Worm (Caenorhabditis elegans) whole organism, mixed stage, embryonic: ENCODE results near the gene F01G10.6.

Experiments
- M03D4.4 ChIP-seq: sonication (generic microtip); optimal IDR thresholded peaks from 2 replicates; lab custom pipeline; 2017; ENCODE audit warnings: mild to moderate bottlenecking, missing genetic modification characterization, missing compliant biosample characterization
- bed-3 ChIP-seq: fragments of 200-800 bp; sonication (Bioruptor generic); optimal IDR thresholded peaks from 3 replicates; lab custom pipeline; 2018; ENCODE audit warnings: mild to moderate bottlenecking, missing genetic modification characterization, moderate library complexity, missing compliant biosample characterization
- blmp-1 ChIP-seq: fragments of 150-350 bp; optimal IDR thresholded peaks from 2 replicates; lab custom pipeline; 2014; ENCODE audit warnings: missing biosample characterization, missing genetic modification characterization
- ceh-39 ChIP-seq: fragments of 150-350 bp; optimal IDR thresholded peaks from 2 replicates; lab custom pipeline; 2014; ENCODE audit warnings: missing biosample characterization, missing genetic modification characterization
- ceh-43 ChIP-seq: fragments of 200-800 bp; sonication (Bioruptor generic); optimal IDR thresholded peaks from 2 replicates; lab custom pipeline; 2018; ENCODE audit warnings: mild to moderate bottlenecking, missing genetic modification characterization, moderate library complexity, missing compliant biosample characterization
- ceh-83 ChIP-seq: fragments of 200-800 bp; sonication (Bioruptor generic); optimal IDR thresholded peaks from 2 replicates; lab custom pipeline; 2018; ENCODE audit warnings: mild to moderate bottlenecking, missing genetic modification characterization, missing compliant biosample characterization
- ces-1 ChIP-seq: fragments of 150-350 bp; optimal IDR thresholded peaks from 2 replicates; lab custom pipeline; 2014; ENCODE audit warnings: missing biosample characterization, missing genetic modification reagents, missing genetic modification characterization
- drap-1 ChIP-seq: fragments of 200-800 bp; sonication (Bioruptor generic); optimal IDR thresholded peaks from 3 replicates; lab custom pipeline; 2018; ENCODE audit warnings: mild to moderate bottlenecking, missing genetic modification characterization, missing compliant biosample characterization
- elt-1 ChIP-seq: sonication (generic microtip); optimal IDR thresholded peaks from 2 replicates; lab custom pipeline; 2017; ENCODE audit warnings: missing genetic modification characterization, mild to moderate bottlenecking, missing compliant biosample characterization, antibody characterized with exemption, moderate library complexity, borderline replicate concordance; ENCODE audit not compliant: insufficient read depth
- elt-3 ChIP-seq: fragments of 150-350 bp; optimal IDR thresholded peaks from 2 replicates; lab custom pipeline; 2014; ENCODE audit warnings: missing biosample characterization, missing genetic modification characterization
- flh-1 ChIP-seq: fragments of 200-800 bp; sonication (Bioruptor generic); optimal IDR thresholded peaks from 2 replicates; lab custom pipeline; 2018; ENCODE audit warnings: mild to moderate bottlenecking, missing genetic modification characterization, moderate library complexity, missing compliant biosample characterization
- ham-2 ChIP-seq: fragments of 200-800 bp; sonication (Bioruptor generic); optimal IDR thresholded peaks from 2 replicates; lab custom pipeline; 2018; ENCODE audit warnings: mild to moderate bottlenecking, missing genetic modification characterization, missing compliant biosample characterization
- hlh-1 ChIP-seq: fragments of 150-350 bp; optimal IDR thresholded peaks from 2 replicates; lab custom pipeline; 2014; ENCODE audit warnings: missing biosample characterization, missing genetic modification reagents, missing genetic modification characterization
- lin-13 ChIP-seq: fragments of 150-350 bp; optimal IDR thresholded peaks from 2 replicates; lab custom pipeline; 2014; ENCODE audit warnings: missing biosample characterization, missing genetic modification characterization
- lin-32 ChIP-seq: fragments of 200-800 bp; sonication (Bioruptor generic); optimal IDR thresholded peaks from 2 replicates; lab custom pipeline; 2018; ENCODE audit warnings: mild to moderate bottlenecking, missing genetic modification characterization, missing compliant biosample characterization
- lsy-2 ChIP-seq: fragments of 150-350 bp; optimal IDR thresholded peaks from 2 replicates; lab custom pipeline; 2014; ENCODE audit warnings: missing biosample characterization, missing genetic modification characterization
- mep-1 ChIP-seq: fragments of 150-350 bp; optimal IDR thresholded peaks from 2 replicates; lab custom pipeline; 2017; ENCODE audit warnings: missing biosample characterization, missing genetic modification reagents, missing genetic modification characterization, inconsistent platforms
- mls-2 ChIP-seq: sonication (generic microtip); optimal IDR thresholded peaks from 2 replicates; lab custom pipeline; 2016; ENCODE audit warnings: mild to moderate bottlenecking, missing genetic modification characterization, moderate library complexity, missing compliant biosample characterization
- nhr-12 ChIP-seq: fragments of 150-350 bp; optimal IDR thresholded peaks from 2 replicates; lab custom pipeline; 2014; ENCODE audit warnings: missing biosample characterization, missing genetic modification characterization
- nhr-2 ChIP-seq: fragments of 150-350 bp; optimal IDR thresholded peaks from 2 replicates; lab custom pipeline; 2014; ENCODE audit warnings: missing biosample characterization, missing genetic modification characterization
- nhr-237 ChIP-seq: fragments of 150-350 bp; optimal IDR thresholded peaks from 2 replicates; lab custom pipeline; 2014; ENCODE audit warnings: missing biosample characterization, missing genetic modification characterization
- nhr-28 ChIP-seq: fragments of 150-350 bp; optimal IDR thresholded peaks from 2 replicates; lab custom pipeline; 2014; ENCODE audit warnings: missing biosample characterization, missing genetic modification characterization
- nhr-76 ChIP-seq: sonication (generic microtip); optimal IDR thresholded peaks from 2 replicates; lab custom pipeline; 2017; ENCODE audit warnings: missing biosample characterization, missing genetic modification characterization
- pha-4 ChIP-seq: fragments of 150-350 bp; optimal IDR thresholded peaks from 2 replicates; lab custom pipeline; 2018; ENCODE audit warnings: missing biosample characterization, missing genetic modification reagents, missing genetic modification characterization
- sem-2 ChIP-seq: fragments of 200-800 bp; sonication (Bioruptor generic); optimal IDR thresholded peaks from 2 replicates; lab custom pipeline; 2018; ENCODE audit warnings: mild to moderate bottlenecking, missing genetic modification characterization, missing compliant biosample characterization
- snpc-4 ChIP-seq: fragments of 150-350 bp; optimal IDR thresholded peaks from 2 replicates; lab custom pipeline; 2014; ENCODE audit warnings: missing biosample characterization, missing genetic modification characterization
- sptf-1 ChIP-seq: sonication (generic microtip); optimal IDR thresholded peaks from 2 replicates; lab custom pipeline; 2017; ENCODE audit warnings: mild to moderate bottlenecking, missing genetic modification characterization, moderate library complexity, missing compliant biosample characterization
- tbx-8 ChIP-seq: fragments of 200-800 bp; sonication (Bioruptor generic); optimal IDR thresholded peaks from 2 replicates; lab custom pipeline; 2018; ENCODE audit warnings: mild to moderate bottlenecking, missing genetic modification characterization, moderate library complexity, missing compliant biosample characterization
- unc-120 ChIP-seq: sonication (generic microtip); optimal IDR thresholded peaks from 2 replicates; lab custom pipeline; 2017; ENCODE audit warnings: missing genetic modification characterization, missing compliant biosample characterization; ENCODE audit not compliant: poor library complexity, severe bottlenecking
- unc-39 ChIP-seq: fragments of 150-350 bp; optimal IDR thresholded peaks from 2 replicates; lab custom pipeline; 2014; ENCODE audit warnings: missing biosample characterization, missing genetic modification characterization
- zip-8 ChIP-seq: fragments of 150-350 bp; optimal IDR thresholded peaks from 2 replicates; lab custom pipeline; 2014; ENCODE audit warnings: missing biosample characterization, missing genetic modification characterization
- ztf-11 ChIP-seq: fragments of 150-350 bp; optimal IDR thresholded peaks from 2 replicates; lab custom pipeline; 2014; ENCODE audit warnings: missing biosample characterization, missing genetic modification characterization

The F01G10.6 gene

ce11 chrIV:10245666-10246210, 18.3 kb upstream of the F01G10.6 start, which contains the start of gene F01G10.10:
Gene F01G10.10 (plus strand): TSS chrIV:10246160.
- TF ChIP-seq nhr-76 (tag; lab: Kevin White, UChicago) (no peak), blmp-1 (peak; percentile 66), ceh-43 (GFP tag; lab: Kevin White, UChicago) (no peak)
- TF ChIP-seq, all 35 proteins: peak for 1

ce11 chrIV:10243276-10243675, 15.8 kb upstream of the F01G10.6 start, which contains the start of gene tkt-1:
Gene tkt-1 (plus strand): TSS chrIV:10243612.
- TF ChIP-seq sptf-1: no peak
- TF ChIP-seq sem-2 (GFP tag; lab: Kevin White, UChicago): no peak
- TF ChIP-seq lin-32: no peak
- TF ChIP-seq zip-8: no peak
- no peak for TF ChIP-seq nhr-12 (tag; lab: Kevin White, UChicago)
- no peak for TF ChIP-seq tbx-8 (GFP tag; lab: Kevin White, UChicago)
- TF ChIP-seq lin-13 (tag; lab: Kevin White, UChicago): no peak
- no peak for TF ChIP-seq unc-39
- no peak for TF ChIP-seq nhr-237 (tag; lab: Kevin White, UChicago)
- no peak for TF ChIP-seq mls-2 (tag; lab: Kevin White, UChicago)
- TF ChIP-seq bed-3 (GFP tag; lab: Kevin White, UChicago): no peak
- TF ChIP-seq ceh-39 (tag; lab: Kevin White, UChicago): no peak
- no peak for TF ChIP-seq M03D4.4 (tag; lab: Kevin White, UChicago)
- TF ChIP-seq flh-1 (GFP tag; lab: Kevin White, UChicago): no peak
- no peak for TF ChIP-seq elt-3 (tag; lab: Kevin White, UChicago)
- TF ChIP-seq blmp-1: no peak
- TF ChIP-seq ces-1 (GFP tag; lab: Kevin White, UChicago): no peak
- no peak for TF ChIP-seq lsy-2 (tag; lab: Kevin White, UChicago)
- TF ChIP-seq hlh-1 (tag; lab: Kevin White, UChicago): no peak

ce11 chrIV:10242458-10243123, 15.2 kb upstream of the F01G10.6 start:
- TF ChIP-seq sptf-1: no peak
- no peak for TF ChIP-seq nhr-12 (tag; lab: Kevin White, UChicago)
- no peak for TF ChIP-seq lin-32
- TF ChIP-seq nhr-237 (tag; lab: Kevin White, UChicago): no peak
- no peak for TF ChIP-seq ceh-43 (GFP tag; lab: Kevin White, UChicago)
- no peak for TF ChIP-seq pha-4 (tag; lab: Kevin White, UChicago)
- no peak for TF ChIP-seq bed-3 (GFP tag; lab: Kevin White, UChicago)
- TF ChIP-seq lsy-2 (tag; lab: Kevin White, UChicago): no peak
- TF ChIP-seq ham-2 (GFP tag; lab: Kevin White, UChicago): no peak
- no peak for TF ChIP-seq blmp-1
- TF ChIP-seq elt-1 (tag; lab: Kevin White, UChicago): no peak
- TF ChIP-seq nhr-28 (tag; lab: Kevin White, UChicago): no peak
- TF ChIP-seq nhr-76 (tag; lab: Kevin White, UChicago): no peak
- no peak for TF ChIP-seq ceh-83 (GFP tag; lab: Kevin White, UChicago)
- TF ChIP-seq mls-2 (tag; lab: Kevin White, UChicago): no peak
- TF ChIP-seq ces-1 (GFP tag; lab: Kevin White, UChicago): no peak
- TF ChIP-seq ztf-11 (tag; lab: Kevin White, UChicago): no peak
- TF ChIP-seq, all 35 proteins: peak for 0

ce11 chrIV:10241659-10242058, 14.2 kb upstream of the F01G10.6 start, which contains the start of gene lipl-7:
Gene lipl-7 (minus strand): TSS chrIV:10241823.
- TF ChIP-seq tbx-8 (GFP tag; lab: Kevin White, UChicago) (no peak), hlh-1 (tag; lab: Kevin White, UChicago) (peak; percentile 56), nhr-2 (tag; lab: Kevin White, UChicago) (peak; percentile 93)
- TF ChIP-seq, all 35 proteins: peak for 2

- no peak for TF ChIP-seq tbx-8 (GFP tag; lab: Kevin White, UChicago)
- TF ChIP-seq flh-1 (GFP tag; lab: Kevin White, UChicago): no peak
- TF ChIP-seq ceh-39 (tag; lab: Kevin White, UChicago): no peak
- TF ChIP-seq drap-1: no peak
- no peak for TF ChIP-seq unc-120
- TF ChIP-seq mep-1 (tag; lab: Kevin White, UChicago): no peak
- TF ChIP-seq nhr-76 (tag; lab: Kevin White, UChicago): no peak
- TF ChIP-seq nhr-237 (tag; lab: Kevin White, UChicago): no peak
- TF ChIP-seq sem-2 (GFP tag; lab: Kevin White, UChicago): no peak
- no peak for TF ChIP-seq ceh-83 (GFP tag; lab: Kevin White, UChicago)
- TF ChIP-seq ces-1 (GFP tag; lab: Kevin White, UChicago): no peak
- TF ChIP-seq nhr-12 (tag; lab: Kevin White, UChicago): no peak
- TF ChIP-seq hlh-1 (tag; lab: Kevin White, UChicago): no peak
- no peak for TF ChIP-seq ztf-11 (tag; lab: Kevin White, UChicago)
- no peak for TF ChIP-seq lin-13 (tag; lab: Kevin White, UChicago)
- TF ChIP-seq snpc-4: no peak
These were observed 11.6 kb upstream of the F01G10.6 start, which contains the start of gene ech-8 for ce11 chrIV:10239045-10239444. Gene ech-8 (minus strand): TSS chrIV:10239176.
